Fruit fly (Drosophila melanogaster): ENCODE data around the gene CG32453.

CG32453 gene

DNA sequence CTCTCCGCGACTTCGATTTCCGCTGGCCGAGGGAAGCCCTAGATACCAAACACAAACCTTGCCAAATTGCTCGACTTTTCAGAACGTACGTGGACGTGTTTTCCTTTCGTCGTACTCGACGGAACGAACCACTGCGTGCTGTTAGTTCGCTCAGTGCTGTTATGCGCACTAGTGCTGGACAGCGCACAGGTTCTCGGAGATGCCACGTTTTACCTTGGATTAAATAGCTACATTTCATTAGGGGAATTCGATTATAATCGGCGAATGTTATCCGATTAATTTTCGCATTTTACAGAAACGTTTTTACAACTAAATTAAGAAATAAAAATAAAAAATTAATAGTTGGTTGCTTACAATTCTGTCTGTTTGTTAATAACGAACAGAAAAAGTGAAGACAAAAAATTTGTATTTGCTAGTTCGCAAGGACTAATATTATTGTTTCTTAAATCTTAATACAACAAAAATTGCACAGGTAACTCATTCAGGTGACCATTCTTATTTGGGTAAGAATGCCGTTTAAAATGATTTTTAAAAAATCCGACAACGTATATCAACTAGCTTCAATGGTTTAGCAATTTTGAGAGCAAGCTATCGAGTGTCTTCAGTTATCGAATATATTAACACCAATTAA lies 20.2 kb downstream of the CG32453 start, which contains the start of the genes ArfGAP3 and CG32452 (continued):
- no peak for TF ChIP-seq CG11504 (tag; optimal IDR thresholded peaks at IDR 0.05)
- peak; percentile 97 for TF ChIP-seq CG15514 (GFP tag; optimal IDR thresholded peaks at IDR 0.05)
- no peak for TF ChIP-seq CG10431 (GFP tag; optimal IDR thresholded peaks at IDR 0.05)
- peak; percentile 24 for TF ChIP-seq CG8944 (GFP tag; optimal IDR thresholded peaks at IDR 0.05)
- TF ChIP-seq en (GFP tag; optimal IDR thresholded peaks at IDR 0.05), result peak; percentile 5
- no peak for TF ChIP-seq CG17568 (GFP tag; optimal IDR thresholded peaks at IDR 0.05)
- peak; percentile 55 for TF ChIP-seq her (GFP tag; optimal IDR thresholded peaks at IDR 0.05)
- TF ChIP-seq Meics (GFP tag; optimal IDR thresholded peaks at IDR 0.05), result peak; percentile 73
- TF ChIP-seq CG11398 (GFP tag; optimal IDR thresholded peaks at IDR 0.05), result peak; percentile 27
- peak; percentile 81 for TF ChIP-seq CG12659 (GFP tag; optimal IDR thresholded peaks at IDR 0.05)
- no peak for TF ChIP-seq trh (GFP tag; optimal IDR thresholded peaks at IDR 0.05)
- TF ChIP-seq CG17328 (GFP tag; IDR thresholded peaks at IDR 0.05), result peak; percentile 72
- peak; percentile 60 for TF ChIP-seq tap (tag; optimal IDR thresholded peaks at IDR 0.05)
- peak; percentile 32; the same call in 1 of the 3 replicates for TF ChIP-seq Optix (GFP tag; IDR thresholded peaks at IDR 0.05)
- peak; percentile 46 for TF ChIP-seq p53 (GFP tag; optimal IDR thresholded peaks at IDR 0.05)
- peak; percentile 80 for TF ChIP-seq phol (tag; optimal IDR thresholded peaks at IDR 0.05)
- TF ChIP-seq CG4730 (GFP tag; IDR thresholded peaks at IDR 0.05), result peak; percentile 41; the same call in 1 of the 2 replicates
- no peak for TF ChIP-seq sima (GFP tag; optimal IDR thresholded peaks at IDR 0.05)
- TF ChIP-seq CG2712 (tag; optimal IDR thresholded peaks at IDR 0.05), result peak; percentile 80
- TF ChIP-seq aop (GFP tag; IDR thresholded peaks at IDR 0.05), result 0 out of 2 replicates have a peak, but pooled peaks have one; percentile 23
- TF ChIP-seq CG7372 (GFP tag; IDR thresholded peaks at IDR 0.05), result peak; percentile 74
- peak; percentile 53 for TF ChIP-seq ara (GFP tag; IDR thresholded peaks at IDR 0.05)
- TF ChIP-seq BtbVII (GFP tag; optimal IDR thresholded peaks at IDR 0.05), result peak; percentile 61
- TF ChIP-seq CG9215 (GFP tag; IDR thresholded peaks at IDR 0.05), result peak; percentile 67
- TF ChIP-seq CG31388 (GFP tag; optimal IDR thresholded peaks at IDR 0.05), result peak; percentile 37
- peak; percentile 34; the same call in 1 of the 3 replicates for TF ChIP-seq CG6175 (GFP tag; IDR thresholded peaks at IDR 0.05)
- TF ChIP-seq z (GFP tag; IDR thresholded peaks at IDR 0.05), result no peak
- peak; percentile 26 for TF ChIP-seq crc (GFP tag; optimal IDR thresholded peaks at IDR 0.05)
- TF ChIP-seq disco-r (GFP tag; optimal IDR thresholded peaks at IDR 0.05), result no peak
- peak; percentile 47 for TF ChIP-seq CG30431 (GFP tag; optimal IDR thresholded peaks at IDR 0.05)
- peak in 1 of 2 experiments; percentile 23 for TF ChIP-seq insv (GFP tag; optimal IDR thresholded peaks at IDR 0.05)
- peak; percentile 82 for TF ChIP-seq CG17829 (tag; optimal IDR thresholded peaks at IDR 0.05)
- TF ChIP-seq Fer1 (GFP tag; optimal IDR thresholded peaks at IDR 0.05), result no peak
- TF ChIP-seq PHDP (tag; optimal IDR thresholded peaks at IDR 0.05), result peak; percentile 66
- TF ChIP-seq Bteb2 (GFP tag; optimal IDR thresholded peaks at IDR 0.05), result peak; percentile 52
- TF ChIP-seq pan (optimal IDR thresholded peaks at IDR 0.05), result no peak
- peak in 1 of 2 experiments; percentile 79 for TF ChIP-seq pan (GFP tag; optimal IDR thresholded peaks at IDR 0.05 in 1 of 2, IDR thresholded peaks at IDR 0.05 in 1 of 2)
- peak; percentile 38 for TF ChIP-seq Atf3 (GFP tag; optimal IDR thresholded peaks at IDR 0.05)
- peak; percentile 51 for TF ChIP-seq CG1603 (tag; optimal IDR thresholded peaks at IDR 0.05)
- no peak for TF ChIP-seq fd102C (GFP tag; optimal IDR thresholded peaks at IDR 0.05)
- TF ChIP-seq CG17361 (GFP tag; IDR thresholded peaks at IDR 0.05), result peak; percentile 92
- TF ChIP-seq CG7556 (GFP tag; optimal IDR thresholded peaks at IDR 0.05), result peak; percentile 76
- peak; percentile 79 for TF ChIP-seq Xrp1 (GFP tag; IDR thresholded peaks at IDR 0.05)
- TF ChIP-seq so (GFP tag; IDR thresholded peaks at IDR 0.05), result 0 out of 3 replicates have a peak, but pooled peaks have one; percentile 45
- peak; percentile 83 for TF ChIP-seq Max (GFP tag; optimal IDR thresholded peaks at IDR 0.05)
- TF ChIP-seq prd (optimal IDR thresholded peaks at IDR 0.05), result no peak
- TF ChIP-seq prd (GFP tag; IDR thresholded peaks at IDR 0.05), result peak; percentile 84
- TF ChIP-seq CG12219 (GFP tag; optimal IDR thresholded peaks at IDR 0.05), result peak; percentile 32
- TF ChIP-seq CG6791 (GFP tag; IDR thresholded peaks at IDR 0.05; ENCODE audit: partially characterized antibody), result no peak; the same call in 2 of the 3 replicates
- TF ChIP-seq unc-4 (GFP tag; IDR thresholded peaks at IDR 0.05; ENCODE audit: partially characterized antibody), result peak; percentile 58; the same call in 1 of the 2 replicates
